Fruit fly (Drosophila melanogaster): Measurements from ENCODE around the gene Cip4.
A peak's percentile ranks its signal among the peaks of the same experiment; 100 is the strongest.

Cip4 gene

DNA sequence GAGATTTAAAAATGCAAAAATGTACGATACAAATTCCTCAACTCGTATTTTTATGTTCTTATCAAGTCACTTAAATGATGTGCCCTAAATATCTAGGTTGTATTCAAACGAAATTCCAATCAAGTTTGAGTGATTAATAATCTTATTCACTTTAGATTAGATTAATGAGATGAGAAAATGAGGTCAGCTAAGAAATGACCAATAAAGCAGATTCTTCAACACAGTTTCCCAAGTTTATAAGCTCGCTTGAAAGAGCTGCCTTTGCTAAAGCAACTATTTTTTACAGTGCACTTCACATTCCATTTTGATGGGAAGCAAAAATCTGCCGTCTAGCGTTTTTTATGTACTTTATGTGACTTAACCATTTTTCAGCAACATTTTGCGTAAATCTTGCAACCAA, 17.5 kb downstream of the Cip4 start:
- TF ChIP-seq CG6808 (GFP tag; optimal IDR thresholded peaks at IDR 0.05) (peak; percentile 14), CG15336 (GFP tag; IDR thresholded peaks at IDR 0.05) (peak; percentile 48), CG10631 (GFP tag; optimal IDR thresholded peaks at IDR 0.05) (peak; percentile 67), CG4318 (GFP tag; optimal IDR thresholded peaks at IDR 0.05) (peak; percentile 62), CG3919 (GFP tag; optimal IDR thresholded peaks at IDR 0.05) (peak; percentile 41), Met (GFP tag; optimal IDR thresholded peaks at IDR 0.05) (peak; percentile 12), CG3032 (tag; optimal IDR thresholded peaks at IDR 0.05) (peak; percentile 46), CG6792 (GFP tag; optimal IDR thresholded peaks at IDR 0.05) (peak; percentile 7), dac (GFP tag; optimal IDR thresholded peaks at IDR 0.05) (no peak), salr (GFP tag; optimal IDR thresholded peaks at IDR 0.05) (peak; percentile 7 to 51), Sox14 (GFP tag; optimal IDR thresholded peaks at IDR 0.05) (peak; percentile 55), Hr39 (GFP tag; optimal IDR thresholded peaks at IDR 0.05) (peak; percentile 29), spab (GFP tag; optimal IDR thresholded peaks at IDR 0.05) (peak; percentile 8), CG32006 (GFP tag; optimal IDR thresholded peaks at IDR 0.05) (peak; percentile 79), fd59A (GFP tag; optimal IDR thresholded peaks at IDR 0.05) (peak; percentile 25), fd85E (GFP tag; optimal IDR thresholded peaks at IDR 0.05) (no peak), Ets96B (tag; optimal IDR thresholded peaks at IDR 0.05) (peak; percentile 24), OdsH (GFP tag; optimal IDR thresholded peaks at IDR 0.05) (peak; percentile 47), pdm3 (GFP tag; optimal IDR thresholded peaks at IDR 0.05) (peak; percentile 54), Hr38 (GFP tag; optimal IDR thresholded peaks at IDR 0.05) (no peak), Lpt (GFP tag; optimal IDR thresholded peaks at IDR 0.05) (peak; percentile 6), fkh (GFP tag; optimal IDR thresholded peaks at IDR 0.05) (no peak), CG11762 (GFP tag; optimal IDR thresholded peaks at IDR 0.05; ENCODE audit: insufficient read depth) (peak; percentile 24), Blimp-1 (GFP tag; optimal IDR thresholded peaks at IDR 0.05) (no peak), Smox (GFP tag; optimal IDR thresholded peaks at IDR 0.05) (no peak), eg (GFP tag; IDR thresholded peaks at IDR 0.05) (peak; percentile 58; the same call in 2 of the 3 replicates), acj6 (GFP tag; optimal IDR thresholded peaks at IDR 0.05) (peak; percentile 55), Eip75B (GFP tag; optimal IDR thresholded peaks at IDR 0.05) (peak; percentile 59), Eip78C (GFP tag) (peak; percentile 92), Sox15 (GFP tag; optimal IDR thresholded peaks at IDR 0.05) (no peak), CG6854 (GFP tag; optimal IDR thresholded peaks at IDR 0.05) (no peak), net (GFP tag; optimal IDR thresholded peaks at IDR 0.05) (peak; percentile 24), CG8632 (GFP tag; optimal IDR thresholded peaks at IDR 0.05) (no peak), CG10669 (GFP tag; optimal IDR thresholded peaks at IDR 0.05) (peak; percentile 46), topi (GFP tag; optimal IDR thresholded peaks at IDR 0.05) (peak; percentile 6), CG8119 (GFP tag; IDR thresholded peaks at IDR 0.05) (peak; percentile 37; the same call in 1 of the 3 replicates), achi (GFP tag; optimal IDR thresholded peaks at IDR 0.05) (peak; percentile 55), Ets21C (GFP tag; optimal IDR thresholded peaks at IDR 0.05) (no peak), Gug (GFP tag; IDR thresholded peaks at IDR 0.05) (0 out of 2 replicates have a peak, but pooled peaks have one; percentile 28), dsx (GFP tag; optimal IDR thresholded peaks at IDR 0.05; ENCODE audit: poor library complexity, severe bottlenecking) (no peak), CG34406 (GFP tag; optimal IDR thresholded peaks at IDR 0.05) (no peak), CG7368 (GFP tag; optimal IDR thresholded peaks at IDR 0.05) (peak; percentile 33), vri (GFP tag; optimal IDR thresholded peaks at IDR 0.05) (no peak), CG11294 (GFP tag; IDR thresholded peaks at IDR 0.05) (peak; percentile 27; the same call in 1 of the 2 replicates), CG9139 (GFP tag; optimal IDR thresholded peaks at IDR 0.05) (no peak), CG6163 (GFP tag; IDR thresholded peaks at IDR 0.05) (peak; percentile 31; the same call in 1 of the 3 replicates), Hr4 (GFP tag; optimal IDR thresholded peaks at IDR 0.05) (peak; percentile 63)

Data from whole organism, prepupa.